Worm (Caenorhabditis elegans) whole organism, L1 larva: Measurements from ENCODE around the gene col-140.

Experiments
- C04F5.9 ChIP-seq: sonication (generic microtip); optimal IDR thresholded peaks from 2 replicates; lab custom pipeline; 2016; ENCODE audit warnings: missing genetic modification characterization, missing compliant biosample characterization
- C16A3.4 ChIP-seq: fragments of 150-350 bp; optimal IDR thresholded peaks from 2 replicates; lab custom pipeline; 2014; ENCODE audit warnings: missing biosample characterization, missing genetic modification characterization
- C34B4.2 ChIP-seq: sonication (generic microtip); optimal IDR thresholded peaks from 2 replicates; lab custom pipeline; 2017; ENCODE audit warnings: mild to moderate bottlenecking, missing genetic modification characterization, missing compliant biosample characterization
- Y116A8C.19 ChIP-seq: sonication (generic microtip); optimal IDR thresholded peaks from 2 replicates; lab custom pipeline; 2016; ENCODE audit warnings: missing compliant biosample characterization, missing genetic modification characterization, borderline replicate concordance
- aly-2 ChIP-seq: fragments of 150-350 bp; optimal IDR thresholded peaks from 2 replicates; lab custom pipeline; 2014; ENCODE audit warnings: missing biosample characterization, missing genetic modification characterization
- ama-1 ChIP-seq: fragments of 150-350 bp; optimal IDR thresholded peaks from 2 replicates; lab custom pipeline; 2014
- ceh-63 ChIP-seq: fragments of 200-800 bp; sonication (Bioruptor generic); optimal IDR thresholded peaks from 2 replicates; lab custom pipeline; 2018; ENCODE audit warnings: mild to moderate bottlenecking, missing genetic modification characterization, missing compliant biosample characterization
- ceh-82 ChIP-seq, 3 experiments: fragments of 150-350 bp in 1 of 3; sonication (generic microtip) in 2 of 3; optimal IDR thresholded peaks; 2 replicates each; lab custom pipeline; 2014 to 2017; ENCODE audit warnings: missing biosample characterization in 3 of 3, missing genetic modification characterization in 3 of 3
- ceh-88 ChIP-seq: fragments of 200-800 bp; sonication (Bioruptor generic); IDR thresholded peaks from 2 replicates; pipeline ENCODE4 v1.3.6; 2022; ENCODE audit warnings: missing genetic modification characterization, missing compliant biosample characterization
- ceh-90 ChIP-seq: sonication (generic microtip); optimal IDR thresholded peaks from 2 replicates; lab custom pipeline; 2016; ENCODE audit warnings: missing genetic modification characterization, missing compliant biosample characterization
- ces-1 ChIP-seq: fragments of 150-350 bp; optimal IDR thresholded peaks from 2 replicates; lab custom pipeline; 2014; ENCODE audit warnings: missing biosample characterization, missing genetic modification reagents, missing genetic modification characterization
- dpl-1 ChIP-seq, 3 experiments: fragments of 150-350 bp in 2 of 3; sonication (generic microtip) in 1 of 3; optimal IDR thresholded peaks; 2 replicates each; lab custom pipeline; 2014 to 2017; ENCODE audit warnings: missing biosample characterization in 3 of 3, missing genetic modification characterization in 3 of 3, missing genetic modification reagents in 3 of 3
- dsc-1 ChIP-seq: sonication (generic microtip); optimal IDR thresholded peaks from 2 replicates; lab custom pipeline; 2016; ENCODE audit warnings: mild to moderate bottlenecking, missing genetic modification characterization, missing compliant biosample characterization
- efl-3 ChIP-seq: fragments of 200-800 bp; sonication (Bioruptor generic); optimal IDR thresholded peaks from 2 replicates; lab custom pipeline; 2018; ENCODE audit warnings: mild to moderate bottlenecking, missing genetic modification characterization, missing compliant biosample characterization
- elt-2 ChIP-seq: sonication (generic microtip); optimal IDR thresholded peaks from 2 replicates; lab custom pipeline; 2016; ENCODE audit warnings: missing genetic modification characterization, mild to moderate bottlenecking, inconsistent platforms, missing compliant biosample characterization, missing genetic modification reagents
- fkh-10 ChIP-seq: sonication (generic microtip); optimal IDR thresholded peaks from 2 replicates; lab custom pipeline; 2017; ENCODE audit warnings: missing biosample characterization, missing genetic modification reagents, missing genetic modification characterization
- fkh-4 ChIP-seq: sonication (generic microtip); optimal IDR thresholded peaks from 2 replicates; lab custom pipeline; 2016; ENCODE audit warnings: missing compliant biosample characterization, missing genetic modification characterization, borderline replicate concordance
- fkh-8 ChIP-seq: sonication (generic microtip); optimal IDR thresholded peaks from 2 replicates; lab custom pipeline; 2016; ENCODE audit warnings: mild to moderate bottlenecking, missing genetic modification characterization, missing compliant biosample characterization
- fos-1 ChIP-seq: fragments of 150-350 bp; optimal IDR thresholded peaks from 2 replicates; lab custom pipeline; 2014; ENCODE audit warnings: missing biosample characterization, missing genetic modification characterization
- grh-1 ChIP-seq: fragments of 200-800 bp; sonication (Bioruptor generic); IDR thresholded peaks from 2 replicates; pipeline ENCODE4 v1.3.6; 2022; ENCODE audit warnings: missing genetic modification reagents, missing genetic modification characterization, missing compliant biosample characterization
- jun-1 ChIP-seq: fragments of 150-350 bp; optimal IDR thresholded peaks from 2 replicates; lab custom pipeline; 2014; ENCODE audit warnings: missing biosample characterization, missing genetic modification reagents, missing genetic modification characterization
- lin-14 ChIP-seq: fragments of 200-800 bp; sonication (Bioruptor generic); optimal IDR thresholded peaks from 2 replicates; lab custom pipeline; 2018; ENCODE audit warnings: mild to moderate bottlenecking, missing genetic modification characterization, moderate library complexity, missing compliant biosample characterization
- lin-35 ChIP-seq, 2 experiments: fragments of 150-350 bp; optimal IDR thresholded peaks; 2 replicates each; lab custom pipeline; 2014; ENCODE audit warnings: missing biosample characterization in 2 of 2, missing genetic modification characterization in 2 of 2, missing genetic modification reagents in 2 of 2
- lir-3 ChIP-seq: sonication (generic microtip); optimal IDR thresholded peaks from 2 replicates; lab custom pipeline; 2016; ENCODE audit warnings: mild to moderate bottlenecking, missing genetic modification characterization, moderate library complexity, missing compliant biosample characterization; ENCODE audit not compliant: poor library complexity
- mab-9 ChIP-seq: fragments of 200-800 bp; sonication (Bioruptor generic); IDR thresholded peaks from 2 replicates; pipeline ENCODE4 v1.3.6; 2022; ENCODE audit warnings: missing genetic modification reagents, missing genetic modification characterization, missing compliant biosample characterization
- mdl-1 ChIP-seq, 2 experiments: fragments of 150-350 bp; optimal IDR thresholded peaks; 2 replicates each; lab custom pipeline; 2014 to 2017; ENCODE audit warnings: missing biosample characterization in 2 of 2, missing genetic modification characterization in 2 of 2, inconsistent platforms in 1 of 2
- mep-1 ChIP-seq: fragments of 150-350 bp; optimal IDR thresholded peaks from 2 replicates; lab custom pipeline; 2014; ENCODE audit warnings: missing biosample characterization, missing genetic modification characterization
- nhr-11 ChIP-seq: fragments of 150-350 bp; optimal IDR thresholded peaks from 2 replicates; lab custom pipeline; 2014; ENCODE audit warnings: missing biosample characterization, missing genetic modification characterization
- nhr-19 ChIP-seq: fragments of 200-800 bp; sonication (Bioruptor generic); conservative IDR thresholded peaks from 2 replicates; pipeline ENCODE4 v1.3.6; 2022; ENCODE audit warnings: missing genetic modification characterization, missing compliant biosample characterization
- nhr-237 ChIP-seq: fragments of 150-350 bp; optimal IDR thresholded peaks from 2 replicates; lab custom pipeline; 2014; ENCODE audit warnings: missing biosample characterization, missing genetic modification characterization
- nhr-28 ChIP-seq: fragments of 150-350 bp; optimal IDR thresholded peaks from 2 replicates; lab custom pipeline; 2014; ENCODE audit warnings: missing biosample characterization, missing genetic modification characterization
- nhr-47 ChIP-seq: sonication (generic microtip); optimal IDR thresholded peaks from 2 replicates; lab custom pipeline; 2016; ENCODE audit warnings: mild to moderate bottlenecking, missing genetic modification characterization, moderate library complexity, missing compliant biosample characterization
- nhr-77 ChIP-seq: fragments of 150-350 bp; optimal IDR thresholded peaks from 2 replicates; lab custom pipeline; 2014; ENCODE audit warnings: missing biosample characterization, missing genetic modification characterization
- nhr-85 ChIP-seq: sonication (generic microtip); peaks from one replicate; lab custom pipeline; 2016; ENCODE audit warnings: missing genetic modification characterization, inconsistent platforms, missing compliant biosample characterization
- nhr-90 ChIP-seq: sonication (generic microtip); optimal IDR thresholded peaks from 2 replicates; lab custom pipeline; 2016; ENCODE audit warnings: mild to moderate bottlenecking, missing genetic modification characterization, missing compliant biosample characterization; ENCODE audit not compliant: poor library complexity
- skn-1 ChIP-seq: fragments of 150-350 bp; optimal IDR thresholded peaks from 2 replicates; lab custom pipeline; 2014; ENCODE audit warnings: missing biosample characterization, missing genetic modification characterization
- snpc-4 ChIP-seq: fragments of 150-350 bp; optimal IDR thresholded peaks from 2 replicates; lab custom pipeline; 2014; ENCODE audit warnings: missing biosample characterization, missing genetic modification characterization
- snu-23 ChIP-seq: sonication (generic microtip); optimal IDR thresholded peaks from 2 replicates; lab custom pipeline; 2016; ENCODE audit warnings: missing genetic modification characterization, missing compliant biosample characterization
- sox-4 ChIP-seq: sonication (generic microtip); optimal IDR thresholded peaks from 2 replicates; lab custom pipeline; 2016; ENCODE audit warnings: missing genetic modification characterization, missing compliant biosample characterization
- sup-37 ChIP-seq: fragments of 200-800 bp; sonication (Bioruptor generic); optimal IDR thresholded peaks from 2 replicates; lab custom pipeline; 2018; ENCODE audit warnings: mild to moderate bottlenecking, missing genetic modification characterization, missing compliant biosample characterization
- unc-30 ChIP-seq: sonication (generic microtip); optimal IDR thresholded peaks from 2 replicates; lab custom pipeline; 2017; ENCODE audit warnings: missing biosample characterization, missing genetic modification characterization
- vab-15 ChIP-seq: sonication (generic microtip); optimal IDR thresholded peaks from 2 replicates; lab custom pipeline; 2017; ENCODE audit warnings: missing genotype, mild to moderate bottlenecking, missing genetic modification characterization, missing compliant biosample characterization
- xbp-1 ChIP-seq: sonication (generic microtip); optimal IDR thresholded peaks from 2 replicates; lab custom pipeline; 2016; ENCODE audit warnings: missing genetic modification characterization, missing compliant biosample characterization
- zag-1 ChIP-seq: fragments of 150-350 bp; optimal IDR thresholded peaks from 2 replicates; lab custom pipeline; 2014; ENCODE audit warnings: missing biosample characterization, missing genetic modification characterization
- zip-4 ChIP-seq: fragments of 200-800 bp; sonication (Bioruptor generic); optimal IDR thresholded peaks from 2 replicates; lab custom pipeline; 2018; ENCODE audit warnings: mild to moderate bottlenecking, missing genetic modification characterization, moderate library complexity, missing compliant biosample characterization
- ztf-4 ChIP-seq: fragments of 150-350 bp; optimal IDR thresholded peaks from 2 replicates; lab custom pipeline; 2014; ENCODE audit warnings: missing biosample characterization, missing genetic modification characterization

The col-140 gene

ce11 chrV:5842507-5843144 is 6.0 kb upstream of the col-140 start (continued):
- TF ChIP-seq C16A3.4 (tag; lab: Kevin White, UChicago), result no peak
- no peak for TF ChIP-seq grh-1 (GFP tag; lab: Robert Waterston, UW)
- no peak for TF ChIP-seq lir-3 (tag; lab: Kevin White, UChicago)
- no peak for TF ChIP-seq unc-30 (tag; lab: Kevin White, UChicago)
- no peak; the same call in 1 of the 2 replicates for TF ChIP-seq ceh-88 (GFP tag; lab: Robert Waterston, UW)
- TF ChIP-seq nhr-77 (tag; lab: Kevin White, UChicago), result no peak
- no peak for TF ChIP-seq fkh-10 (GFP tag; lab: Kevin White, UChicago)
- TF ChIP-seq aly-2, result no peak
- TF ChIP-seq dpl-1 (GFP tag; optimal IDR thresholded peaks at IDR 0.05; lab: Kevin White, UChicago), result no peak
- no peak for TF ChIP-seq fos-1

ce11 chrV:5840939-5841338 is 4.3 kb upstream of the col-140 start:
- TF ChIP-seq ceh-63 (GFP tag; lab: Kevin White, UChicago), result no peak
- peak; percentile 80 for TF ChIP-seq ama-1 (lab: Kevin White, UChicago)
- TF ChIP-seq nhr-85, result no peak
- no peak for TF ChIP-seq lin-35 (GFP tag; optimal IDR thresholded peaks at IDR 0.05; lab: Kevin White, UChicago)
- no peak for TF ChIP-seq ces-1 (GFP tag; lab: Kevin White, UChicago)

DNA sequence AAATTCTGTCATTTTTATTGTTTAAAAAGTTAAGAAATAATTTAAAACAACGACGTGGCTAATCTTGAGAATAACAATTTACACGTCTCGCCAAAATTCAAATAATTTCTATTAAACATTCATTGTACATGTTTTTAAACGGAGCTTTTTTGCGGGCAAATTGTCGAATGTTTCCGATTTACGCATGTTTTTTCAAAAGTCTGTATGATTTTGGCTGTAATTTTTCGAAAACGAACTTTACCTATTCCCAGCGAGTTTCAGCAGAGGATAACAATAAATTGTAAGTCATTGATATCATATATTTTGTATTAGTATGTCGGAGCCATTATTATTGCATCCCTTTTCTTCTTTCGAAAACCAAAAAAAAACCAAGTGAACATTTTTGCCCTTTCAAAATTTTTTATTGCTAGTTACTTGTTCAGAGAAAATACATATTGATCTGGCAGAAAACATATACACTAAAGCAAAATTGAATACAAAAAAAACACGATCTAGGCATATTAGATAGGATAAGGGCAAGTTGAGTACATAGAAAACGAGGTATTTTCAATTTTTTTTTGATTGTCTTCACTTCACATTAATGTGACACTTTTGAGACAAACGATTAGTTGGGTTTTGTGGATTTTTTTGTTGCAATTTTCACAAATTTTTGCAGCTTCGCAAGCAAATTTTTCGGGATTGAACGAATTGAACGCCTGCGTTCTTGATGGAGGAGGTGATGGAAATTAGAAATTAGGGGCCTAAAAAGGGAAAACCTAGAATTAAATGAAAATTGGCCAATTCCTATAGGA is 2.1 kb upstream of the col-140 start, which contains the start of gene F26F12.2:
Gene F26F12.2 (minus strand): TSS at position 38 of the 791 bp plus-strand sequence.
- TF ChIP-seq mab-9 (GFP tag; lab: Robert Waterston, UW) (no peak), zag-1 (tag; lab: Kevin White, UChicago) (no peak), snu-23 (GFP tag; lab: Kevin White, UChicago) (peak; percentile 17), nhr-28 (tag; lab: Kevin White, UChicago) (no peak), ceh-90 (tag; lab: Kevin White, UChicago) (no peak), mdl-1 (tag; optimal IDR thresholded peaks at IDR 0.05; lab: Kevin White, UChicago) (no peak), aly-2 (peak; percentile 30), xbp-1 (tag; lab: Kevin White, UChicago) (no peak), fkh-4 (tag; lab: Kevin White, UChicago) (no peak), efl-3 (GFP tag; lab: Kevin White, UChicago) (no peak), ztf-4 (tag; lab: Kevin White, UChicago) (peak; percentile 82), jun-1 (tag; lab: Kevin White, UChicago) (no peak), Y116A8C.19 (no peak), sup-37 (GFP tag; lab: Kevin White, UChicago) (peak; percentile 1), vab-15 (tag; lab: Kevin White, UChicago) (no peak), C04F5.9 (no peak), skn-1 (tag; lab: Kevin White, UChicago) (no peak), sox-4 (tag; lab: Kevin White, UChicago) (no peak), mep-1 (no peak), ceh-82 (tag; optimal IDR thresholded peaks at IDR 0.05; lab: Kevin White, UChicago) (no peak), nhr-11 (tag; lab: Kevin White, UChicago) (no peak), unc-30 (tag; lab: Kevin White, UChicago) (no peak), nhr-237 (tag; lab: Kevin White, UChicago) (no peak), zip-4 (no peak), C34B4.2 (no peak), lin-35 (GFP tag; optimal IDR thresholded peaks at IDR 0.05; lab: Kevin White, UChicago) (peak in 1 of 2 experiments; percentile 24), fkh-8 (no peak), ces-1 (GFP tag; lab: Kevin White, UChicago) (no peak), lir-3 (tag; lab: Kevin White, UChicago) (peak; percentile 24), snpc-4 (no peak), nhr-90 (tag; lab: Kevin White, UChicago) (peak; percentile 9), elt-2 (peak; percentile 9), ceh-63 (GFP tag; lab: Kevin White, UChicago) (no peak), nhr-19 (GFP tag; lab: Robert Waterston, UW) (no peak), nhr-47 (tag; lab: Kevin White, UChicago) (peak; percentile 36), fos-1 (no peak), dsc-1 (peak; percentile 3), nhr-85 (peak; percentile 32), lin-14 (GFP tag; lab: Kevin White, UChicago) (no peak)
